Fruit fly (Drosophila melanogaster) whole organism, embryonic: ENCODE data around the gene CG43638.
A peak's percentile ranks its signal among the peaks of the same experiment; 100 is the strongest.

ENCODE experiments used
- Antp ChIP-seq: fragments of 200-800 bp; sonication (Bioruptor generic); optimal IDR thresholded peaks from 3 replicates; lab custom pipeline; 2016; ENCODE audit warnings: missing biosample characterization, missing genetic modification characterization
- BtbVII ChIP-seq: fragments of 200-800 bp; sonication (Bioruptor generic); optimal IDR thresholded peaks from 3 replicates; lab custom pipeline; 2017; ENCODE audit warnings: missing biosample characterization, mild to moderate bottlenecking, missing genetic modification characterization
- CG10147 ChIP-seq: fragments of 200-800 bp; sonication (Bioruptor generic); optimal IDR thresholded peaks from 2 replicates; lab custom pipeline; 2019; ENCODE audit warnings: missing biosample characterization, mild to moderate bottlenecking, missing genetic modification characterization, moderate library complexity
- CG11398 ChIP-seq: fragments of 200-800 bp; sonication (Bioruptor generic); optimal IDR thresholded peaks from 2 replicates; lab custom pipeline; 2016; ENCODE audit warnings: missing biosample characterization, missing genetic modification characterization
- CG12071 ChIP-seq: fragments of 200-800 bp; sonication (Bioruptor generic); optimal IDR thresholded peaks from 3 replicates; lab custom pipeline; 2018; ENCODE audit warnings: missing biosample characterization, mild to moderate bottlenecking, missing genetic modification characterization
- CG12391 ChIP-seq: fragments of 200-800 bp; sonication (Bioruptor generic); optimal IDR thresholded peaks from 3 replicates; lab custom pipeline; 2018; ENCODE audit warnings: missing biosample characterization, mild to moderate bottlenecking, missing genetic modification characterization, moderate library complexity
- CG14860 ChIP-seq: fragments of 200-800 bp; sonication (Bioruptor generic); IDR thresholded peaks from 3 replicates; pipeline ENCODE4 v1.3.6; 2022; ENCODE audit warnings: missing biosample characterization, missing genetic modification characterization; ENCODE audit not compliant: partially characterized antibody
- CG15479 ChIP-seq: fragments of 200-800 bp; sonication (Bioruptor generic); optimal IDR thresholded peaks from 3 replicates; lab custom pipeline; 2019; ENCODE audit warnings: missing biosample characterization, mild to moderate bottlenecking, missing genetic modification characterization, moderate library complexity
- CG16779 ChIP-seq: fragments of 200-800 bp; sonication (Bioruptor generic); IDR thresholded peaks from 2 replicates; pipeline ENCODE4 v1.3.6; 2022; ENCODE audit warnings: missing biosample characterization, missing genetic modification characterization
- CG17328 ChIP-seq: fragments of 200-800 bp; sonication (Bioruptor generic); IDR thresholded peaks from 2 replicates; pipeline ENCODE4 v1.3.6; 2022; ENCODE audit warnings: missing biosample characterization, missing genetic modification characterization
- CG32767 ChIP-seq: fragments of 200-800 bp; sonication (Bioruptor generic); IDR thresholded peaks from 2 replicates; pipeline ENCODE4 v1.3.6; 2022; ENCODE audit warnings: missing biosample characterization, missing genetic modification characterization
- CG4360 ChIP-seq: fragments of 200-800 bp; sonication (Bioruptor generic); IDR thresholded peaks from 2 replicates; pipeline ENCODE4 v1.3.6; 2022; ENCODE audit warnings: missing biosample characterization, missing genetic modification characterization
- CG5180 ChIP-seq: fragments of 200-800 bp; sonication (Bioruptor generic); optimal IDR thresholded peaks from 3 replicates; lab custom pipeline; 2017; ENCODE audit warnings: missing biosample characterization, missing genetic modification characterization, mild to moderate bottlenecking, moderate library complexity, missing genetic modification reagents
- CG5245 ChIP-seq: fragments of 200-800 bp; sonication (Bioruptor generic); optimal IDR thresholded peaks from 3 replicates; lab custom pipeline; 2016; ENCODE audit warnings: missing biosample characterization, missing genetic modification characterization
- CG8944 ChIP-seq: fragments of 200-800 bp; sonication (Bioruptor generic); optimal IDR thresholded peaks from 3 replicates; lab custom pipeline; 2016; ENCODE audit warnings: missing biosample characterization, missing genetic modification characterization
- CG9817 ChIP-seq: fragments of 200-800 bp; sonication (Bioruptor generic); optimal IDR thresholded peaks from 2 replicates; lab custom pipeline; 2018; ENCODE audit warnings: missing biosample characterization, mild to moderate bottlenecking, missing genetic modification characterization, moderate library complexity
- D ChIP-seq, 2 experiments: fragments of 200-800 bp in 1 of 2; fragments of >200 bp in 1 of 2; sonication (Bioruptor generic) in 1 of 2; optimal IDR thresholded peaks; 2 replicates in 1 of 2; 3 replicates in 1 of 2; lab custom pipeline; 2017; ENCODE audit warnings: mild to moderate bottlenecking in 1 of 2, missing biosample characterization in 1 of 2, missing genetic modification characterization in 1 of 2, missing genetic modification reagents in 1 of 2
- Dll ChIP-seq: fragments of 200-800 bp; sonication (Bioruptor generic); IDR thresholded peaks from 4 replicates; pipeline ENCODE4 v1.3.6; 2022; ENCODE audit warnings: missing biosample characterization, missing genetic modification characterization; ENCODE audit not compliant: partially characterized antibody
- ERR ChIP-seq: fragments of 200-800 bp; sonication (Bioruptor generic); optimal IDR thresholded peaks from 2 replicates; lab custom pipeline; 2016; ENCODE audit warnings: missing biosample characterization, missing genetic modification characterization
- Gsc ChIP-seq: fragments of 200-800 bp; sonication (Bioruptor generic); IDR thresholded peaks from 2 replicates; pipeline ENCODE4 v1.3.6; 2022; ENCODE audit warnings: missing biosample characterization, missing genetic modification characterization
- Hand ChIP-seq: fragments of 200-800 bp; sonication (Bioruptor generic); optimal IDR thresholded peaks from 2 replicates; lab custom pipeline; 2017; ENCODE audit warnings: mild to moderate bottlenecking, missing biosample characterization, missing genetic modification reagents, missing genetic modification characterization
- HmgD ChIP-seq: fragments of 200-800 bp; sonication (Bioruptor generic); optimal IDR thresholded peaks from 3 replicates; lab custom pipeline; 2016; ENCODE audit warnings: missing biosample characterization, missing genetic modification characterization
- Hr51 ChIP-seq, 2 experiments: fragments of 200-800 bp; sonication (Bioruptor generic); optimal IDR thresholded peaks; 2 replicates in 1 of 2; 3 replicates in 1 of 2; lab custom pipeline; 2016 to 2018; ENCODE audit warnings: missing biosample characterization in 2 of 2, missing genetic modification characterization in 2 of 2, mild to moderate bottlenecking in 1 of 2, moderate library complexity in 1 of 2
- Lpt ChIP-seq: fragments of >200 bp; optimal IDR thresholded peaks from 2 replicates; lab custom pipeline; 2018; ENCODE audit warnings: missing biosample characterization, missing genetic modification characterization
- Pdp1 ChIP-seq, 2 experiments: fragments of 200-800 bp; sonication (Bioruptor generic); optimal IDR thresholded peaks; 3 replicates each; lab custom pipeline; 2016; ENCODE audit warnings: missing biosample characterization in 2 of 2, missing genetic modification characterization in 2 of 2, mild to moderate bottlenecking in 1 of 2, moderate library complexity in 1 of 2
- Rfx ChIP-seq: fragments of 200-800 bp; sonication (Bioruptor generic); IDR thresholded peaks from 2 replicates; pipeline ENCODE4 v1.3.6; 2022; ENCODE audit warnings: missing biosample characterization, missing genetic modification characterization
- TFAM ChIP-seq: fragments of 200-800 bp; sonication (Bioruptor generic); optimal IDR thresholded peaks from 2 replicates; lab custom pipeline; 2017; ENCODE audit warnings: missing biosample characterization, missing genetic modification characterization, inconsistent platforms
- Usf ChIP-seq: fragments of 200-800 bp; sonication (Bioruptor generic); optimal IDR thresholded peaks from 2 replicates; lab custom pipeline; 2017; ENCODE audit warnings: missing genotype, missing biosample characterization, missing genetic modification characterization
- bbx ChIP-seq: fragments of 200-800 bp; sonication (Bioruptor generic); IDR thresholded peaks from 2 replicates; pipeline ENCODE4 v1.3.6; 2022; ENCODE audit warnings: missing biosample characterization, missing genetic modification characterization; ENCODE audit not compliant: partially characterized antibody
- btn ChIP-seq: fragments of 200-800 bp; sonication (Bioruptor generic); optimal IDR thresholded peaks from 2 replicates; lab custom pipeline; 2016; ENCODE audit warnings: missing biosample characterization, missing genetic modification characterization
- chm ChIP-seq: fragments of 200-800 bp; sonication (Bioruptor generic); IDR thresholded peaks from 2 replicates; pipeline ENCODE4 v1.3.6; 2022; ENCODE audit warnings: missing biosample characterization, missing genetic modification characterization
- dmrt11E ChIP-seq: fragments of 200-800 bp; sonication (Bioruptor generic); optimal IDR thresholded peaks from 3 replicates; lab custom pipeline; 2018; ENCODE audit warnings: missing biosample characterization, mild to moderate bottlenecking, missing genetic modification characterization, moderate library complexity
- exex ChIP-seq: fragments of 200-800 bp; sonication (Bioruptor generic); optimal IDR thresholded peaks from 4 replicates; lab custom pipeline; 2018; ENCODE audit warnings: missing biosample characterization, mild to moderate bottlenecking, missing genetic modification characterization, moderate library complexity
- hbn ChIP-seq: fragments of 200-800 bp; sonication (Bioruptor generic); IDR thresholded peaks from 2 replicates; pipeline ENCODE4 v1.3.6; 2022; ENCODE audit warnings: missing biosample characterization, missing genetic modification characterization; ENCODE audit not compliant: partially characterized antibody
- her ChIP-seq: fragments of 200-800 bp; sonication (Bioruptor generic); optimal IDR thresholded peaks from 2 replicates; lab custom pipeline; 2016; ENCODE audit warnings: missing biosample characterization, missing genetic modification characterization
- hth ChIP-seq: fragments of >200 bp; optimal IDR thresholded peaks from 2 replicates; lab custom pipeline; 2017; ENCODE audit warnings: inconsistent platforms
- ken ChIP-seq: fragments of 200-800 bp; sonication (Bioruptor generic); IDR thresholded peaks from 3 replicates; pipeline ENCODE4 v1.3.6; 2022; ENCODE audit warnings: missing biosample characterization, missing genetic modification characterization
- lab ChIP-seq: fragments of 200-800 bp; sonication (Bioruptor generic); optimal IDR thresholded peaks from 3 replicates; lab custom pipeline; 2017; ENCODE audit warnings: missing biosample characterization, missing genetic modification characterization, mild to moderate bottlenecking, moderate library complexity, missing genetic modification reagents
- nerfin-1 ChIP-seq: fragments of 200-800 bp; sonication (Bioruptor generic); optimal IDR thresholded peaks from 3 replicates; lab custom pipeline; 2019; ENCODE audit warnings: missing biosample characterization, mild to moderate bottlenecking, missing genetic modification characterization, moderate library complexity
- otp ChIP-seq: fragments of 200-800 bp; sonication (Bioruptor generic); IDR thresholded peaks from 3 replicates; pipeline ENCODE4, ENCODE4 v1.3.6; 2022; ENCODE audit warnings: missing biosample characterization, missing genetic modification characterization
- peb ChIP-seq: fragments of 200-800 bp; sonication (Bioruptor generic); IDR thresholded peaks from 2 replicates; pipeline ENCODE4 v1.3.6; 2022; ENCODE audit warnings: missing biosample characterization, missing genetic modification characterization
- sd ChIP-seq: fragments of 200-800 bp; sonication (Bioruptor generic); optimal IDR thresholded peaks from 3 replicates; lab custom pipeline; 2018; ENCODE audit warnings: missing biosample characterization, mild to moderate bottlenecking, missing genetic modification characterization, moderate library complexity
- tgo ChIP-seq: fragments of 200-800 bp; sonication (Bioruptor generic); IDR thresholded peaks from 3 replicates; pipeline ENCODE4 v1.3.6; 2022; ENCODE audit warnings: missing biosample characterization, missing genetic modification characterization
- toy ChIP-seq: fragments of 200-800 bp; sonication (Bioruptor generic); IDR thresholded peaks from 2 replicates; pipeline ENCODE4 v1.3.6; 2022; ENCODE audit warnings: missing biosample characterization, missing genetic modification characterization
- usp ChIP-seq: fragments of >200 bp; optimal IDR thresholded peaks from 2 replicates; lab custom pipeline; 2017; ENCODE audit warnings: missing biosample characterization, missing genetic modification characterization
- vvl ChIP-seq: fragments of 200-800 bp; sonication (Bioruptor generic); IDR thresholded peaks from 2 replicates; pipeline ENCODE4 v1.3.6; 2022; ENCODE audit warnings: missing biosample characterization, missing genetic modification characterization
- wek ChIP-seq: fragments of 200-800 bp; sonication (Bioruptor generic); optimal IDR thresholded peaks from 3 replicates; lab custom pipeline; 2018; ENCODE audit warnings: missing biosample characterization, mild to moderate bottlenecking, missing genetic modification characterization, moderate library complexity

The CG43638 gene

dm6 chr3L:12081679-12082520, 37.5 kb downstream of the CG43638 start, which contains the start of gene Sema5c (continued):
- TF ChIP-seq otp (GFP tag; lab: Robert Waterston, UW) (0 out of 3 replicates have a peak, but pooled peaks have one; percentile 25), exex (tag; lab: Kevin White, UChicago) (peak; percentile 30), CG15479 (GFP tag; lab: Kevin White, UChicago) (peak; percentile 83), CG10147 (peak; percentile 72), HmgD (GFP tag; lab: Kevin White, UChicago) (no peak), nerfin-1 (tag; lab: Kevin White, UChicago) (peak; percentile 42), sd (peak; percentile 1), tgo (GFP tag; lab: Robert Waterston, UW) (peak; percentile 39), CG12391 (peak; percentile 80), CG16779 (GFP tag; lab: Robert Waterston, UW) (peak; percentile 67; the same call in 1 of the 2 replicates), Hand (peak; percentile 34), TFAM (GFP tag; lab: Kevin White, UChicago) (no peak), D (optimal IDR thresholded peaks at IDR 0.05; lab: Kevin White, UChicago) (no peak), D (GFP tag; optimal IDR thresholded peaks at IDR 0.05; lab: Kevin White, UChicago) (peak; percentile 75), chm (GFP tag; lab: Robert Waterston, UW) (peak; percentile 81), CG8944 (GFP tag; lab: Kevin White, UChicago) (no peak), CG17328 (GFP tag; lab: Robert Waterston, UW) (no peak), ken (GFP tag; lab: Robert Waterston, UW) (no peak; the same call in 2 of the 3 replicates), Dll (GFP tag; lab: Robert Waterston, UW) (0 out of 4 replicates have a peak, but pooled peaks have one; percentile 36), BtbVII (GFP tag; lab: Kevin White, UChicago) (peak; percentile 67), ERR (GFP tag; lab: Kevin White, UChicago) (peak; percentile 0), Usf (GFP tag; lab: Kevin White, UChicago) (peak; percentile 76), Hr51 (GFP tag; optimal IDR thresholded peaks at IDR 0.05; lab: Kevin White, UChicago) (peak in 1 of 2 experiments; percentile 80), Antp (GFP tag; lab: Kevin White, UChicago) (peak; percentile 17), CG12071 (peak; percentile 16), hbn (GFP tag; lab: Robert Waterston, UW) (0 out of 2 replicates have a peak, but pooled peaks have one; percentile 16), Rfx (GFP tag; lab: Robert Waterston, UW) (peak; percentile 70), CG5245 (GFP tag; lab: Kevin White, UChicago) (no peak), CG32767 (no peak), hth (lab: Kevin White, UChicago) (no peak), CG11398 (GFP tag; lab: Kevin White, UChicago) (no peak), CG9817 (tag; lab: Kevin White, UChicago) (peak; percentile 35), Pdp1 (GFP tag; optimal IDR thresholded peaks at IDR 0.05; lab: Kevin White, UChicago) (peak; percentile 4 to 24), peb (GFP tag; lab: Robert Waterston, UW) (no peak), CG14860 (GFP tag; lab: Robert Waterston, UW) (no peak), wek (GFP tag; lab: Kevin White, UChicago) (no peak), bbx (peak; percentile 17; the same call in 1 of the 2 replicates), CG4360 (GFP tag; lab: Robert Waterston, UW) (peak; percentile 68; the same call in 1 of the 2 replicates), toy (GFP tag; lab: Robert Waterston, UW) (no peak; the same call in 1 of the 2 replicates), btn (no peak), vvl (GFP tag; lab: Robert Waterston, UW) (peak; percentile 76), her (GFP tag; lab: Kevin White, UChicago) (peak; percentile 6), Gsc (GFP tag; lab: Robert Waterston, UW) (no peak), lab (GFP tag; lab: Kevin White, UChicago) (peak; percentile 40), CG5180 (GFP tag; lab: Kevin White, UChicago) (peak; percentile 53), dmrt11E (peak; percentile 89), usp (GFP tag; lab: Kevin White, UChicago) (no peak), Lpt (no peak)
